Worm (Caenorhabditis elegans) whole organism, early embryonic: ENCODE measurements around the gene F59E12.3.

ENCODE experiments used
- F13C5.2 ChIP-seq: sonication (generic microtip); optimal IDR thresholded peaks from 2 replicates; lab custom pipeline; 2017; ENCODE audit warnings: mild to moderate bottlenecking, missing genetic modification characterization, inconsistent platforms, missing compliant biosample characterization
- aly-1 ChIP-seq: sonication (generic microtip); optimal IDR thresholded peaks from 2 replicates; lab custom pipeline; 2016; ENCODE audit warnings: missing genetic modification characterization, missing compliant biosample characterization
- ama-1 ChIP-seq: fragments of 150-350 bp; optimal IDR thresholded peaks from 2 replicates; lab custom pipeline; 2014
- ceh-13 ChIP-seq: fragments of 200-800 bp; sonication (Bioruptor generic); optimal IDR thresholded peaks from 2 replicates; lab custom pipeline; 2018; ENCODE audit warnings: mild to moderate bottlenecking, missing genetic modification characterization, missing compliant biosample characterization
- ceh-36 ChIP-seq: sonication (generic microtip); optimal IDR thresholded peaks from 2 replicates; lab custom pipeline; 2016; ENCODE audit warnings: missing genetic modification characterization, inconsistent platforms, missing compliant biosample characterization
- ets-7 ChIP-seq: sonication (generic microtip); optimal IDR thresholded peaks from 2 replicates; lab custom pipeline; 2016; ENCODE audit warnings: missing genotype, missing genetic modification characterization, missing compliant biosample characterization
- flt-1 ChIP-seq: fragments of 200-800 bp; sonication (Bioruptor generic); IDR thresholded peaks from 2 replicates; pipeline ENCODE4 v1.3.6; 2022; ENCODE audit warnings: missing genetic modification characterization, missing compliant biosample characterization
- hmbx-1 ChIP-seq: sonication (generic microtip); optimal IDR thresholded peaks from 2 replicates; lab custom pipeline; 2016; ENCODE audit warnings: mild to moderate bottlenecking, missing genetic modification characterization, missing compliant biosample characterization
- hmg-4 ChIP-seq: fragments of 200-800 bp; sonication (Bioruptor generic); optimal IDR thresholded peaks from 2 replicates; lab custom pipeline; 2018; ENCODE audit warnings: mild to moderate bottlenecking, missing genetic modification characterization, missing compliant biosample characterization
- hnd-1 ChIP-seq: sonication (generic microtip); optimal IDR thresholded peaks from 2 replicates; lab custom pipeline; 2016; ENCODE audit warnings: missing genetic modification characterization, missing compliant biosample characterization
- scrt-1 ChIP-seq: fragments of 200-800 bp; sonication (Bioruptor generic); IDR thresholded peaks from 2 replicates; pipeline ENCODE4 v1.3.6; 2022; ENCODE audit warnings: missing genetic modification characterization, missing compliant biosample characterization
- tbx-11 ChIP-seq: fragments of 200-800 bp; sonication (Bioruptor generic); IDR thresholded peaks from 2 replicates; pipeline ENCODE4 v1.3.6; 2022; ENCODE audit warnings: missing genetic modification characterization, missing compliant biosample characterization
- tra-4 ChIP-seq: sonication (generic microtip); optimal IDR thresholded peaks from 2 replicates; lab custom pipeline; 2017; ENCODE audit warnings: missing genetic modification characterization, missing compliant biosample characterization

DNA sequence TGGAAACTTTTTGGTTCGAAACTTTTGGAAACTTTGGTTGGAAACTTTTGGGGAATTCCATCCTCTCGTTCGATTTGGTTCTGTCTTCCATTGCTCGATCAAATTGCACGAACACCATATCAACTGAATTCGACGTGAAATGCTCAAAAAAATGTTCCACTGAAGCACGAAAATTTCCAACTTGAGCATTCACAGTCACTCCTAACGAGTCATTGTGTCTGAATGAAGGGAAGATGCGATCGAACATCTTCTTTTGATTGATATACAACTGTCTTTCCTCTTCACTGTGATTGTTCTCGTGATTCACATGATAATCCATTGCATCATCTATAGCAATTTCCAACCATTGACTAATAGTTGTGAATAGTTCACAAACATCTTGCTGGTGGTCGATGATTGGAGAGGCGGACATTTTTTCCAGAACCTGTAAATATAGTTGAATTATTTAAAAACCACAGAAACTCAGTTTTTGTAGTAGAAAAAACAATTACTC lies 9.8 kb upstream of the F59E12.3 start, which contains the start of gene F59E12.15:
- no peak for TF ChIP-seq scrt-1
- TF ChIP-seq ama-1 (lab: Kevin White, UChicago): no peak
- no peak for TF ChIP-seq F13C5.2 (tag; lab: Kevin White, UChicago)
- no peak for TF ChIP-seq hmg-4
- no peak for TF ChIP-seq tra-4 (tag; lab: Kevin White, UChicago)
- TF ChIP-seq flt-1: no peak
- TF ChIP-seq ets-7 (tag; lab: Kevin White, UChicago): no peak
- no peak for TF ChIP-seq ceh-13 (GFP tag; lab: Kevin White, UChicago)
- TF ChIP-seq hnd-1: no peak
- TF ChIP-seq aly-1: no peak
- no peak for TF ChIP-seq tbx-11 (GFP tag; lab: Robert Waterston, UW)
- TF ChIP-seq ceh-36 (tag; lab: Kevin White, UChicago): no peak
- TF ChIP-seq hmbx-1: no peak
